Fruit fly (Drosophila melanogaster) whole organism, embryonic: Measurements from ENCODE around the gene Lgr1.

ENCODE experiments used
- Blimp-1 ChIP-seq: fragments of 200-800 bp; sonication (Bioruptor generic); optimal IDR thresholded peaks from 3 replicates; lab custom pipeline; 2018; ENCODE audit warnings: missing biosample characterization, missing genetic modification characterization, mild to moderate bottlenecking, moderate library complexity, missing genetic modification reagents
- CG11695 ChIP-seq: fragments of 200-800 bp; sonication (Bioruptor generic); IDR thresholded peaks from 3 replicates; pipeline ENCODE4 v1.3.6; 2022; ENCODE audit warnings: missing biosample characterization, missing genetic modification characterization
- CG14710 ChIP-seq: fragments of 200-800 bp; sonication (Bioruptor generic); optimal IDR thresholded peaks from 3 replicates; lab custom pipeline; 2019; ENCODE audit warnings: missing biosample characterization, mild to moderate bottlenecking, missing genetic modification characterization, moderate library complexity
- CG14965 ChIP-seq: fragments of 200-800 bp; sonication (Bioruptor generic); optimal IDR thresholded peaks from 2 replicates; lab custom pipeline; 2016; ENCODE audit warnings: missing biosample characterization, missing genetic modification characterization, borderline replicate concordance
- CG15514 ChIP-seq: fragments of 200-800 bp; sonication (Bioruptor generic); optimal IDR thresholded peaks from 3 replicates; lab custom pipeline; 2017; ENCODE audit warnings: missing biosample characterization, missing genetic modification characterization, mild to moderate bottlenecking, moderate library complexity, missing genetic modification reagents
- CG17385 ChIP-seq: fragments of 200-800 bp; sonication (Bioruptor generic); optimal IDR thresholded peaks from 3 replicates; lab custom pipeline; 2018; ENCODE audit warnings: missing biosample characterization, mild to moderate bottlenecking, missing genetic modification characterization
- CG17568 ChIP-seq: fragments of 200-800 bp; sonication (Bioruptor generic); optimal IDR thresholded peaks from 2 replicates; lab custom pipeline; 2018; ENCODE audit warnings: missing biosample characterization, mild to moderate bottlenecking, missing genetic modification characterization, moderate library complexity
- CG2678 ChIP-seq: fragments of 200-800 bp; sonication (Bioruptor generic); optimal IDR thresholded peaks from 3 replicates; lab custom pipeline; 2019; ENCODE audit warnings: missing biosample characterization, mild to moderate bottlenecking, missing genetic modification characterization, moderate library complexity
- CG2712 ChIP-seq: fragments of 200-800 bp; optimal IDR thresholded peaks from 3 replicates; lab custom pipeline; 2019; ENCODE audit warnings: missing biosample characterization, mild to moderate bottlenecking, missing genetic modification characterization, moderate library complexity
- CG34422 ChIP-seq: fragments of 200-800 bp; sonication (Bioruptor generic); IDR thresholded peaks from 3 replicates; pipeline ENCODE4 v1.3.6; 2022; ENCODE audit warnings: missing biosample characterization, missing genetic modification characterization
- CG4282 ChIP-seq: fragments of 200-800 bp; sonication (Bioruptor generic); optimal IDR thresholded peaks from 2 replicates; lab custom pipeline; 2016; ENCODE audit warnings: missing biosample characterization, missing genetic modification characterization
- CG4360 ChIP-seq: fragments of 200-800 bp; sonication (Bioruptor generic); IDR thresholded peaks from 2 replicates; pipeline ENCODE4 v1.3.6; 2022; ENCODE audit warnings: missing biosample characterization, missing genetic modification characterization
- CG5180 ChIP-seq: fragments of 200-800 bp; sonication (Bioruptor generic); optimal IDR thresholded peaks from 3 replicates; lab custom pipeline; 2017; ENCODE audit warnings: missing biosample characterization, missing genetic modification characterization, mild to moderate bottlenecking, moderate library complexity, missing genetic modification reagents
- CG5245 ChIP-seq: fragments of 200-800 bp; sonication (Bioruptor generic); optimal IDR thresholded peaks from 3 replicates; lab custom pipeline; 2016; ENCODE audit warnings: missing biosample characterization, missing genetic modification characterization
- CG6254 ChIP-seq: fragments of 200-800 bp; sonication (Bioruptor generic); optimal IDR thresholded peaks from 3 replicates; lab custom pipeline; 2017; ENCODE audit warnings: mild to moderate bottlenecking, missing biosample characterization, missing genetic modification reagents, missing genetic modification characterization
- CG7963 ChIP-seq: fragments of 200-800 bp; sonication (Bioruptor generic); IDR thresholded peaks from 3 replicates; pipeline ENCODE4 v1.3.6; 2022; ENCODE audit warnings: missing biosample characterization, missing genetic modification characterization; ENCODE audit not compliant: partially characterized antibody
- CG9215 ChIP-seq: fragments of 200-800 bp; sonication (Bioruptor generic); IDR thresholded peaks from 2 replicates; pipeline ENCODE4 v1.3.6; 2022; ENCODE audit warnings: missing biosample characterization, missing genetic modification characterization
- CG9727 ChIP-seq: fragments of 200-800 bp; sonication (Bioruptor generic); optimal IDR thresholded peaks from 3 replicates; lab custom pipeline; 2017; ENCODE audit warnings: missing biosample characterization, mild to moderate bottlenecking, missing genetic modification characterization
- Deaf1 ChIP-seq: fragments of 200-800 bp; optimal IDR thresholded peaks from 3 replicates; lab custom pipeline; 2019; ENCODE audit warnings: missing biosample characterization, mild to moderate bottlenecking, missing genetic modification characterization, moderate library complexity
- Eip74EF ChIP-seq, 2 experiments: fragments of 200-800 bp in 1 of 2; fragments of >200 bp in 1 of 2; sonication (Bioruptor generic) in 1 of 2; optimal IDR thresholded peaks; 2 replicates each; lab custom pipeline; 2017 to 2019; ENCODE audit warnings: missing biosample characterization in 2 of 2, missing genetic modification characterization in 2 of 2, mild to moderate bottlenecking in 1 of 2, moderate library complexity in 1 of 2
- Opbp ChIP-seq: fragments of 200-800 bp; sonication (Bioruptor generic); IDR thresholded peaks from 3 replicates; pipeline ENCODE4 v1.3.6; 2022; ENCODE audit warnings: missing biosample characterization, missing genetic modification characterization; ENCODE audit not compliant: partially characterized antibody
- Sox102F ChIP-seq: fragments of 200-800 bp; sonication (Bioruptor generic); optimal IDR thresholded peaks from 2 replicates; lab custom pipeline; 2018; ENCODE audit warnings: missing biosample characterization, mild to moderate bottlenecking, missing genetic modification characterization, moderate library complexity
- Trl ChIP-seq, 3 experiments: fragments of >200 bp in 2 of 3; fragments of 200-800 bp in 1 of 3; sonication (Bioruptor generic) in 1 of 3; optimal IDR thresholded peaks; 2 replicates in 1 of 3; 3 replicates in 2 of 3; lab custom pipeline; 2016 to 2017; ENCODE audit warnings: missing biosample characterization in 1 of 3, missing genetic modification characterization in 1 of 3
- Xrp1 ChIP-seq: fragments of 200-800 bp; sonication (Bioruptor generic); IDR thresholded peaks from 2 replicates; pipeline ENCODE4 v1.3.6; 2022; ENCODE audit warnings: missing biosample characterization, missing genetic modification characterization
- YL-1 ChIP-seq: fragments of 200-800 bp; sonication (Bioruptor generic); optimal IDR thresholded peaks from 3 replicates; lab custom pipeline; 2017; ENCODE audit warnings: missing biosample characterization, mild to moderate bottlenecking, missing genetic modification characterization
- ara ChIP-seq: fragments of 200-800 bp; sonication (Bioruptor generic); IDR thresholded peaks from 2 replicates; pipeline ENCODE4 v1.3.6; 2022; ENCODE audit warnings: missing biosample characterization, missing genetic modification characterization
- bigmax ChIP-seq: fragments of 200-800 bp; sonication (Bioruptor generic); optimal IDR thresholded peaks from 2 replicates; lab custom pipeline; 2018; ENCODE audit warnings: missing biosample characterization, mild to moderate bottlenecking, missing genetic modification characterization
- cg ChIP-seq: fragments of 200-800 bp; sonication (Bioruptor generic); optimal IDR thresholded peaks from 3 replicates; lab custom pipeline; 2019; ENCODE audit warnings: missing biosample characterization, mild to moderate bottlenecking, missing genetic modification characterization, moderate library complexity
- corto ChIP-seq: fragments of 200-800 bp; sonication (Bioruptor generic); optimal IDR thresholded peaks from 2 replicates; lab custom pipeline; 2016; ENCODE audit warnings: missing biosample characterization, mild to moderate bottlenecking, missing genetic modification characterization, moderate library complexity
- crol ChIP-seq: fragments of 200-800 bp; sonication (Bioruptor generic); IDR thresholded peaks from 2 replicates; pipeline ENCODE4 v1.3.6; 2022; ENCODE audit warnings: missing biosample characterization, missing genetic modification characterization
- cwo ChIP-seq: fragments of 200-800 bp; sonication (Bioruptor generic); optimal IDR thresholded peaks from 3 replicates; lab custom pipeline; 2017; ENCODE audit warnings: missing biosample characterization, missing genetic modification characterization, mild to moderate bottlenecking, moderate library complexity, missing genetic modification reagents
- kah ChIP-seq: fragments of 200-800 bp; sonication (Bioruptor generic); optimal IDR thresholded peaks from 2 replicates; lab custom pipeline; 2018; ENCODE audit warnings: missing biosample characterization, mild to moderate bottlenecking, missing genetic modification characterization
- lola ChIP-seq, 3 experiments: fragments of >200 bp in 2 of 3; fragments of 200-800 bp in 1 of 3; sonication (Bioruptor generic) in 1 of 3; optimal IDR thresholded peaks; 2 replicates each; lab custom pipeline; 2017 to 2019; ENCODE audit warnings: missing biosample characterization in 3 of 3, missing genetic modification characterization in 3 of 3, mild to moderate bottlenecking in 1 of 3, moderate library complexity in 1 of 3
- mam ChIP-seq: fragments of 200-800 bp; sonication (Bioruptor generic); optimal IDR thresholded peaks from 3 replicates; lab custom pipeline; 2016; ENCODE audit warnings: missing biosample characterization, missing genetic modification characterization
- mirr ChIP-seq: fragments of 200-800 bp; sonication (Bioruptor generic); optimal IDR thresholded peaks from 3 replicates; lab custom pipeline; 2018; ENCODE audit warnings: missing biosample characterization, mild to moderate bottlenecking, missing genetic modification characterization
- nmo ChIP-seq: fragments of 200-800 bp; sonication (Bioruptor generic); optimal IDR thresholded peaks from 2 replicates; lab custom pipeline; 2018; ENCODE audit warnings: missing biosample characterization, mild to moderate bottlenecking, missing genetic modification characterization, moderate library complexity
- nom ChIP-seq: fragments of 200-800 bp; sonication (Bioruptor generic); optimal IDR thresholded peaks from 2 replicates; lab custom pipeline; 2017; ENCODE audit warnings: missing biosample characterization, missing genetic modification characterization, mild to moderate bottlenecking, moderate library complexity, missing genetic modification reagents
- pros ChIP-seq: fragments of 200-800 bp; sonication (Bioruptor generic); optimal IDR thresholded peaks from 3 replicates; lab custom pipeline; 2019; ENCODE audit warnings: missing biosample characterization, mild to moderate bottlenecking, missing genetic modification characterization, moderate library complexity
- psq ChIP-seq: fragments of 200-800 bp; sonication (Bioruptor generic); optimal IDR thresholded peaks from 2 replicates; lab custom pipeline; 2017; ENCODE audit warnings: missing biosample characterization, missing genetic modification characterization
- scrt ChIP-seq: fragments of 200-800 bp; sonication (Bioruptor generic); optimal IDR thresholded peaks from 2 replicates; lab custom pipeline; 2018; ENCODE audit warnings: missing biosample characterization, mild to moderate bottlenecking, missing genetic modification characterization, moderate library complexity
- sd ChIP-seq: fragments of 200-800 bp; sonication (Bioruptor generic); optimal IDR thresholded peaks from 3 replicates; lab custom pipeline; 2018; ENCODE audit warnings: missing biosample characterization, mild to moderate bottlenecking, missing genetic modification characterization, moderate library complexity
- sens ChIP-seq: fragments of 200-800 bp; sonication (Bioruptor generic); peaks from one replicate; lab custom pipeline; 2016; ENCODE audit warnings: missing biosample characterization, missing genetic modification characterization
- seq ChIP-seq: fragments of 200-800 bp; sonication (Bioruptor generic); IDR thresholded peaks from 2 replicates; pipeline ENCODE4 v1.3.6; 2022; ENCODE audit warnings: missing biosample characterization, missing genetic modification characterization
- sim ChIP-seq: fragments of 200-800 bp; sonication (Bioruptor generic); IDR thresholded peaks from 2 replicates; pipeline ENCODE4 v1.3.6; 2022; ENCODE audit warnings: missing biosample characterization, missing genetic modification characterization
- sqz ChIP-seq: fragments of 200-800 bp; sonication (Bioruptor generic); optimal IDR thresholded peaks from 3 replicates; lab custom pipeline; 2018; ENCODE audit warnings: missing biosample characterization, mild to moderate bottlenecking, missing genetic modification characterization
- zen ChIP-seq: fragments of 200-800 bp; sonication (Bioruptor generic); optimal IDR thresholded peaks from 3 replicates; lab custom pipeline; 2018; ENCODE audit warnings: missing biosample characterization, mild to moderate bottlenecking, missing genetic modification characterization, moderate library complexity

The Lgr1 gene

DNA sequence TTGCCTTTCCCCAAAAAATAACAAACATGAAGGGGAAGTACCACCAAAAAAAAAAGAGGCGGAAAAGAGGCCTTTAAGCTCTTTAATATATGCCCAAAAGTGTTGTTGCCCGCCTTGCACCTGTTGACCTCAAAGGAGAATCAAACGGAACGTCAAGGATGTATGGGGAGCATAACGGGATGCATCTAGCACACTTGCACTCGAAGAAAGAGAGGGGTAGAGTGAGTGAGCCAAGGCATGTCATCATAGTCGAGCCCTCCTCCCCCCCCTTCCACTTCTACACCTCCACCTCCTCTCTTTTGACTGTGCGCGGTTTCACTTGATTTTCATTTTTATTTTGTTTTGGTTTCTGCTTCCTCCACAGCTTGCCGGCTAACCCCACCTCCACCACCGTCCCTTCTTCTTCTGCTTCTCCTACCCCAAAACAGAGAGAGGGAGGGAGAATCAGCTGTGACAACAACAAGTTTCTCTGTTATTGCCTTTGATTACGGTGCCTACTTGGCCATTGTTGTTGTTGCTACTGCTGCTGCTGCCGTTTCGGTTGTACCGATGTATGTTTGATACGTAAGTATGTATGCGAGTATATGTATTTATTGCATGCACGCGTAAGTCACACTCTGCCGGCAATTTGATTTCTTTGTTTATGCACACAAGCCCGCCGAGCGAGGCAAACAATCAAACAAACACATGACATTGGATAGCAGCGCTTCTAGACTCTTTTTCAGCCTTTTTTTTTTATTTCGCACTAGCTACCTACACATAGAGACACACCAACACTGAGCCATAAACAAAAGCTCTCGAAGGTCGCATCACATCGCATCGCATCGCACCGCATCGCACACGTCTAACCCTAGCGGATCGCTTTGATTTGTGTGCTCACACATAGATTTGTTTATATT, 12.7 kb upstream of the Lgr1 start (continued):
- TF ChIP-seq sim (GFP tag; lab: Robert Waterston, UW) (peak; percentile 13; the same call in 1 of the 2 replicates), CG14710 (tag; lab: Kevin White, UChicago) (peak; percentile 0), CG17568 (GFP tag; lab: Kevin White, UChicago) (no peak), CG2678 (tag; lab: Kevin White, UChicago) (no peak), Deaf1 (tag; lab: Kevin White, UChicago) (no peak), kah (GFP tag; lab: Kevin White, UChicago) (peak; percentile 12), CG4360 (peak; percentile 97), CG17385 (GFP tag; lab: Kevin White, UChicago) (peak; percentile 75), cwo (peak; percentile 42), lola (GFP tag; optimal IDR thresholded peaks at IDR 0.05; lab: Kevin White, UChicago) (peak in 1 of 3 experiments; percentile 2), Trl (optimal IDR thresholded peaks at IDR 0.05; lab: Kevin White, UChicago) (peak in 1 of 2 experiments; percentile 8), Trl (GFP tag; optimal IDR thresholded peaks at IDR 0.05; lab: Kevin White, UChicago) (no peak), nom (peak; percentile 48), crol (GFP tag; lab: Robert Waterston, UW) (peak; percentile 85), bigmax (GFP tag; lab: Kevin White, UChicago) (peak; percentile 11), psq (GFP tag; lab: Kevin White, UChicago) (peak; percentile 75), sens (peak; percentile 62), scrt (GFP tag; lab: Kevin White, UChicago) (peak; percentile 16), sqz (GFP tag; lab: Kevin White, UChicago) (peak; percentile 34), CG5245 (GFP tag; lab: Kevin White, UChicago) (no peak), CG9727 (GFP tag; lab: Kevin White, UChicago) (peak; percentile 9), Opbp (0 out of 3 replicates have a peak, but pooled peaks have one; percentile 18), CG4282 (GFP tag; lab: Kevin White, UChicago) (no peak), CG5180 (peak; percentile 14), cg (GFP tag; lab: Kevin White, UChicago) (peak; percentile 57), ara (GFP tag; lab: Robert Waterston, UW) (0 out of 2 replicates have a peak, but pooled peaks have one; percentile 33), CG9215 (GFP tag; lab: Robert Waterston, UW) (no peak), pros (GFP tag; lab: Kevin White, UChicago) (peak; percentile 83), YL-1 (GFP tag; lab: Kevin White, UChicago) (peak; percentile 9), Blimp-1 (GFP tag; lab: Kevin White, UChicago) (peak; percentile 46), Eip74EF (GFP tag; optimal IDR thresholded peaks at IDR 0.05; lab: Kevin White, UChicago) (peak in 1 of 2 experiments; percentile 29), Xrp1 (GFP tag; lab: Robert Waterston, UW) (peak; percentile 15; the same call in 1 of the 2 replicates), corto (GFP tag; lab: Kevin White, UChicago) (peak; percentile 42), CG34422 (GFP tag; lab: Robert Waterston, UW) (peak; percentile 56; the same call in 2 of the 3 replicates)
- TF ChIP-seq, all 482 proteins: peak for 41

dm6 chr3R:17714370-17714769, 11.2 kb upstream of the Lgr1 start:
- no peak for TF ChIP-seq seq (GFP tag; lab: Robert Waterston, UW)
- TF ChIP-seq CG2712 (tag; lab: Kevin White, UChicago), result no peak
- no peak for TF ChIP-seq nmo (GFP tag; lab: Kevin White, UChicago)
- TF ChIP-seq CG6254, result no peak
- TF ChIP-seq sd (tag; lab: Kevin White, UChicago), result peak; percentile 65
- TF ChIP-seq CG15514 (GFP tag; lab: Kevin White, UChicago), result no peak
- no peak for TF ChIP-seq CG11695 (GFP tag; lab: Robert Waterston, UW)
- no peak for TF ChIP-seq mirr
- no peak for TF ChIP-seq Sox102F (GFP tag; lab: Kevin White, UChicago)
- peak; percentile 64; the same call in 1 of the 2 replicates for TF ChIP-seq CG4360
- no peak for TF ChIP-seq CG7963 (GFP tag; lab: Robert Waterston, UW)
- no peak for TF ChIP-seq mam
- no peak for TF ChIP-seq zen (tag; lab: Kevin White, UChicago)
- TF ChIP-seq CG14965, result no peak
